Fruit fly (Drosophila melanogaster) whole organism, embryonic: ENCODE data around the gene CG11726.

ENCODE experiments used
- Atf3 ChIP-seq: fragments of 200-800 bp; sonication (Bioruptor generic); optimal IDR thresholded peaks from 3 replicates; lab custom pipeline; 2016; ENCODE audit warnings: missing biosample characterization, missing genetic modification characterization
- BEAF-32 ChIP-seq: fragments of 200-800 bp; sonication (Bioruptor generic); optimal IDR thresholded peaks from 3 replicates; lab custom pipeline; 2017; ENCODE audit warnings: missing biosample characterization, missing genetic modification characterization, mild to moderate bottlenecking, moderate library complexity, missing genetic modification reagents
- C15 ChIP-seq: fragments of 200-800 bp; sonication (Bioruptor generic); IDR thresholded peaks from 3 replicates; pipeline ENCODE4 v1.3.6; 2022; ENCODE audit warnings: missing biosample characterization, missing genetic modification characterization
- CG10209 ChIP-seq: fragments of 200-800 bp; sonication (Bioruptor generic); optimal IDR thresholded peaks from 3 replicates; lab custom pipeline; 2017; ENCODE audit warnings: missing biosample characterization, mild to moderate bottlenecking, missing genetic modification characterization, missing genetic modification reagents
- CG1024 ChIP-seq: fragments of 200-800 bp; sonication (Bioruptor generic); IDR thresholded peaks from 2 replicates; pipeline ENCODE4 v1.3.6; 2022; ENCODE audit warnings: missing biosample characterization, missing genetic modification characterization
- CG10654 ChIP-seq: fragments of 200-800 bp; sonication (Bioruptor generic); optimal IDR thresholded peaks from 2 replicates; lab custom pipeline; 2016; ENCODE audit warnings: missing biosample characterization, missing genetic modification characterization
- CG11504 ChIP-seq: fragments of 200-800 bp; sonication (Bioruptor generic); optimal IDR thresholded peaks from 3 replicates; lab custom pipeline; 2019; ENCODE audit warnings: missing biosample characterization, mild to moderate bottlenecking, missing genetic modification characterization, moderate library complexity
- CG15514 ChIP-seq: fragments of 200-800 bp; sonication (Bioruptor generic); optimal IDR thresholded peaks from 3 replicates; lab custom pipeline; 2017; ENCODE audit warnings: missing biosample characterization, missing genetic modification characterization, mild to moderate bottlenecking, moderate library complexity, missing genetic modification reagents
- CG1602 ChIP-seq: fragments of 200-800 bp; sonication (Bioruptor generic); optimal IDR thresholded peaks from 3 replicates; lab custom pipeline; 2016; ENCODE audit warnings: missing biosample characterization, missing genetic modification characterization
- CG1603 ChIP-seq: fragments of 200-800 bp; sonication (Bioruptor generic); optimal IDR thresholded peaks from 2 replicates; lab custom pipeline; 2019; ENCODE audit warnings: missing biosample characterization, mild to moderate bottlenecking, missing genetic modification characterization, moderate library complexity
- CG17385 ChIP-seq: fragments of 200-800 bp; sonication (Bioruptor generic); optimal IDR thresholded peaks from 3 replicates; lab custom pipeline; 2018; ENCODE audit warnings: missing biosample characterization, mild to moderate bottlenecking, missing genetic modification characterization
- CG17912 ChIP-seq: fragments of 200-800 bp; sonication (Bioruptor generic); optimal IDR thresholded peaks from 2 replicates; lab custom pipeline; 2018; ENCODE audit warnings: missing biosample characterization, mild to moderate bottlenecking, missing genetic modification characterization
- CG18764 ChIP-seq: fragments of 200-800 bp; sonication (Bioruptor generic); optimal IDR thresholded peaks from 3 replicates; lab custom pipeline; 2016; ENCODE audit warnings: missing biosample characterization, missing genetic modification characterization
- CG3065 ChIP-seq: fragments of 200-800 bp; sonication (Bioruptor generic); optimal IDR thresholded peaks from 2 replicates; lab custom pipeline; 2016; ENCODE audit warnings: missing biosample characterization, missing genetic modification characterization
- CG31224 ChIP-seq: fragments of 200-800 bp; sonication (Bioruptor generic); IDR thresholded peaks from 2 replicates; pipeline ENCODE4 v1.3.6; 2022; ENCODE audit warnings: missing biosample characterization, missing genetic modification characterization
- CG32532 ChIP-seq: fragments of 200-800 bp; sonication (Bioruptor generic); IDR thresholded peaks from 2 replicates; pipeline ENCODE4 v1.3.6; 2022; ENCODE audit warnings: missing biosample characterization, missing genetic modification characterization
- CG33557 ChIP-seq: fragments of 200-800 bp; sonication (Bioruptor generic); optimal IDR thresholded peaks from 2 replicates; lab custom pipeline; 2019; ENCODE audit warnings: missing biosample characterization, mild to moderate bottlenecking, missing genetic modification characterization, moderate library complexity
- CG6175 ChIP-seq: fragments of 200-800 bp; sonication (Bioruptor generic); IDR thresholded peaks from 3 replicates; pipeline ENCODE4 v1.3.6; 2022; ENCODE audit warnings: missing biosample characterization, missing genetic modification characterization
- CG7556 ChIP-seq: fragments of 200-800 bp; sonication (Bioruptor generic); optimal IDR thresholded peaks from 2 replicates; lab custom pipeline; 2017; ENCODE audit warnings: missing biosample characterization, mild to moderate bottlenecking, missing genetic modification characterization
- CG7839 ChIP-seq: fragments of 200-800 bp; sonication (Bioruptor generic); optimal IDR thresholded peaks from 3 replicates; lab custom pipeline; 2018; ENCODE audit warnings: missing biosample characterization, mild to moderate bottlenecking, missing genetic modification characterization, moderate library complexity
- CG8281 ChIP-seq: fragments of 200-800 bp; sonication (Bioruptor generic); optimal IDR thresholded peaks from 2 replicates; lab custom pipeline; 2018; ENCODE audit warnings: missing biosample characterization, mild to moderate bottlenecking, missing genetic modification characterization, moderate library complexity
- CTCF ChIP-seq: fragments of 200-800 bp; sonication (Bioruptor generic); optimal IDR thresholded peaks from 2 replicates; lab custom pipeline; 2017; ENCODE audit warnings: missing biosample characterization, mild to moderate bottlenecking, missing genetic modification characterization, moderate library complexity
- Dll ChIP-seq: fragments of 200-800 bp; sonication (Bioruptor generic); IDR thresholded peaks from 4 replicates; pipeline ENCODE4 v1.3.6; 2022; ENCODE audit warnings: missing biosample characterization, missing genetic modification characterization; ENCODE audit not compliant: partially characterized antibody
- HLH3B ChIP-seq: fragments of 200-800 bp; sonication (Bioruptor generic); IDR thresholded peaks from 2 replicates; pipeline ENCODE4 v1.3.6; 2022; ENCODE audit warnings: missing biosample characterization, missing genetic modification characterization
- Hr78 ChIP-seq, 2 experiments: fragments of 200-800 bp in 1 of 2; fragments of >200 bp in 1 of 2; sonication (Bioruptor generic) in 1 of 2; optimal IDR thresholded peaks; 2 replicates each; lab custom pipeline; 2017 to 2019; ENCODE audit warnings: missing biosample characterization in 2 of 2, missing genetic modification characterization in 2 of 2, mild to moderate bottlenecking in 1 of 2, moderate library complexity in 1 of 2
- Mad ChIP-seq: fragments of 200-800 bp; sonication (Bioruptor generic); optimal IDR thresholded peaks from 2 replicates; lab custom pipeline; 2016; ENCODE audit warnings: missing biosample characterization, missing genetic modification characterization
- Mes4 ChIP-seq: fragments of 200-800 bp; sonication (Bioruptor generic); optimal IDR thresholded peaks from 2 replicates; lab custom pipeline; 2016; ENCODE audit warnings: missing biosample characterization, missing genetic modification characterization
- abd-A ChIP-seq: fragments of 200-800 bp; sonication (Bioruptor generic); optimal IDR thresholded peaks from 3 replicates; lab custom pipeline; 2019; ENCODE audit warnings: missing biosample characterization, mild to moderate bottlenecking, missing genetic modification characterization, moderate library complexity
- ac ChIP-seq: fragments of 200-800 bp; sonication (Bioruptor generic); optimal IDR thresholded peaks from 3 replicates; lab custom pipeline; 2017; ENCODE audit warnings: missing biosample characterization, mild to moderate bottlenecking, missing genetic modification characterization
- caup ChIP-seq: fragments of 200-800 bp; sonication (Bioruptor generic); optimal IDR thresholded peaks from 3 replicates; lab custom pipeline; 2017; ENCODE audit warnings: missing biosample characterization, mild to moderate bottlenecking, missing genetic modification characterization, moderate library complexity; ENCODE audit not compliant: severe bottlenecking
- croc ChIP-seq: fragments of 200-800 bp; sonication (Bioruptor generic); conservative IDR thresholded peaks from 3 replicates; pipeline ENCODE4 v1.3.6; 2022; ENCODE audit warnings: missing biosample characterization, missing genetic modification characterization
- dati ChIP-seq: fragments of 200-800 bp; sonication (Bioruptor generic); IDR thresholded peaks from 2 replicates; pipeline ENCODE4 v1.3.6; 2022; ENCODE audit warnings: missing biosample characterization, missing genetic modification characterization
- fu2 ChIP-seq: fragments of 200-800 bp; sonication (Bioruptor generic); optimal IDR thresholded peaks from 2 replicates; lab custom pipeline; 2016; ENCODE audit warnings: missing biosample characterization, missing genetic modification characterization
- gce ChIP-seq: fragments of 200-800 bp; sonication (Bioruptor generic); IDR thresholded peaks from 3 replicates; pipeline ENCODE4 v1.3.6; 2022; ENCODE audit warnings: missing biosample characterization, missing genetic modification characterization
- kay ChIP-seq: fragments of 200-800 bp; sonication (Bioruptor generic); optimal IDR thresholded peaks from 2 replicates; lab custom pipeline; 2016; ENCODE audit warnings: missing biosample characterization, missing genetic modification characterization
- klu ChIP-seq: fragments of 200-800 bp; sonication (Bioruptor generic); IDR thresholded peaks from 2 replicates; pipeline ENCODE4 v1.3.6; 2022; ENCODE audit warnings: missing biosample characterization, missing genetic modification characterization
- lmd ChIP-seq: fragments of 200-800 bp; sonication (Bioruptor generic); IDR thresholded peaks from 2 replicates; pipeline ENCODE4 v1.3.6; 2022; ENCODE audit warnings: missing biosample characterization, missing genetic modification characterization
- nerfin-2 ChIP-seq: fragments of 200-800 bp; sonication (Bioruptor generic); IDR thresholded peaks from 2 replicates; pipeline ENCODE4 v1.3.6; 2022; ENCODE audit warnings: missing biosample characterization, missing genetic modification characterization; ENCODE audit not compliant: partially characterized antibody
- nmo ChIP-seq: fragments of 200-800 bp; sonication (Bioruptor generic); optimal IDR thresholded peaks from 2 replicates; lab custom pipeline; 2018; ENCODE audit warnings: missing biosample characterization, mild to moderate bottlenecking, missing genetic modification characterization, moderate library complexity
- onecut ChIP-seq: fragments of 200-800 bp; sonication (Bioruptor generic); IDR thresholded peaks from 2 replicates; pipeline ENCODE4 v1.3.6; 2022; ENCODE audit warnings: missing biosample characterization, missing genetic modification characterization
- pho ChIP-seq: fragments of 200-800 bp; sonication (Bioruptor generic); optimal IDR thresholded peaks from 2 replicates; lab custom pipeline; 2016; ENCODE audit warnings: missing biosample characterization, missing genetic modification characterization
- seq ChIP-seq: fragments of 200-800 bp; sonication (Bioruptor generic); IDR thresholded peaks from 2 replicates; pipeline ENCODE4 v1.3.6; 2022; ENCODE audit warnings: missing biosample characterization, missing genetic modification characterization
- sim ChIP-seq: fragments of 200-800 bp; sonication (Bioruptor generic); IDR thresholded peaks from 2 replicates; pipeline ENCODE4 v1.3.6; 2022; ENCODE audit warnings: missing biosample characterization, missing genetic modification characterization
- sima ChIP-seq: fragments of 200-800 bp; sonication (Bioruptor generic); optimal IDR thresholded peaks from 2 replicates; lab custom pipeline; 2016; ENCODE audit warnings: missing biosample characterization, missing genetic modification characterization
- toy ChIP-seq: fragments of 200-800 bp; sonication (Bioruptor generic); IDR thresholded peaks from 2 replicates; pipeline ENCODE4 v1.3.6; 2022; ENCODE audit warnings: missing biosample characterization, missing genetic modification characterization
- trh ChIP-seq: fragments of 200-800 bp; sonication (Bioruptor generic); optimal IDR thresholded peaks from 2 replicates; lab custom pipeline; 2016; ENCODE audit warnings: missing biosample characterization, missing genetic modification characterization
- tup ChIP-seq: fragments of 200-800 bp; sonication (Bioruptor generic); optimal IDR thresholded peaks from 2 replicates; lab custom pipeline; 2016; ENCODE audit warnings: missing biosample characterization, mild to moderate bottlenecking, missing genetic modification characterization, moderate library complexity
- unc-4 ChIP-seq: fragments of 200-800 bp; sonication (Bioruptor generic); IDR thresholded peaks from 2 replicates; pipeline ENCODE4 v1.3.6; 2022; ENCODE audit warnings: missing biosample characterization, missing genetic modification characterization; ENCODE audit not compliant: partially characterized antibody
- zen2 ChIP-seq: fragments of 200-800 bp; sonication (Bioruptor generic); IDR thresholded peaks from 3 replicates; pipeline ENCODE4 v1.3.6; 2022; ENCODE audit warnings: missing biosample characterization, missing genetic modification characterization; ENCODE audit not compliant: partially characterized antibody
- zfh2 ChIP-seq: fragments of 200-800 bp; sonication (Bioruptor generic); optimal IDR thresholded peaks from 2 replicates; lab custom pipeline; 2016; ENCODE audit warnings: missing biosample characterization, missing genetic modification characterization

CG11726 gene

DNA sequence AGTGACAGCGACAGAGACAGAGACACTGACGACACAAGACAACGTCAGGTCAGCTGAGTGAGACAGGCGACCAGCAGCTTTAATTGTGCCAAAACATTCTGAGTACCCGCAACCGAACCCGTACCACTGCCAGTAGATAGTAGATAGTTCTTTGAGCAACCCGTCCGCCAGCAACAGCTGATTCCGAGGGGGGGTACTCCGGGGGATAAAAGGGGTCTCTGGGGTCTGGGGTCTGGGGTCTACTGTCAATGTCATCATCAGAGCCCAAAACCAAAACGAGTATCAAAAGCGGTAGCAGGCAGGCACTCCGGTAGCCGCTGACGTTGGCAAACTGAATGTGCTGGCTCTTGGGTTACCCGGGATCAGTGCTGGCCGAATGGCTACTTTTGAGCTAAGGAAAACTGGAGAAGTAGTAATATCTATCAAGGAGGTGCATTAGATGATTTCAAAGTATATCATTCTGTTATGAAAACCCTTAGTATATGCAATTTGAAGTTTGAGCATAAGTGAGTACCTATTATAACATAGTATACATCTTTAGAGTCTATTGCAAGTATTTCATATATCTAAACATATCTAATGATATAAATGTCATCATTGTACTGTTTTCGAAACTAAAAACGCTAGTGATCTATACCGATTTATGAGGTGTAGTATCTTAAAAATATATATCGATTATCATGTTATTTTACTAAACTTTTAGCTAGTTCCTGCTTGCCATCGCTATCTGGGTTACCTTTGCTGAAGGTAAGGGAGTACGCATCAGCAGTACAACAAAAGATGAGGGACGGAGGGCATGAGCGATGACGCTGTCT is 13.2 kb upstream of the CG11726 start (continued):
- TF ChIP-seq CG1602 (GFP tag; lab: Kevin White, UChicago) = no peak
- no peak for TF ChIP-seq Atf3
- TF ChIP-seq C15 (GFP tag; lab: Robert Waterston, UW) = no peak
- peak in 1 of 2 experiments; percentile 40 for TF ChIP-seq Hr78 (GFP tag; optimal IDR thresholded peaks at IDR 0.05; lab: Kevin White, UChicago)
- TF ChIP-seq sim = no peak
- no peak for TF ChIP-seq toy
- no peak for TF ChIP-seq CG10209 (GFP tag; lab: Kevin White, UChicago)
- no peak for TF ChIP-seq zfh2 (GFP tag; lab: Kevin White, UChicago)
- no peak for TF ChIP-seq trh (GFP tag; lab: Kevin White, UChicago)
- no peak for TF ChIP-seq CG7556 (GFP tag; lab: Kevin White, UChicago)
- TF ChIP-seq fu2 (GFP tag; lab: Kevin White, UChicago) = no peak
- TF ChIP-seq CG32532 (GFP tag; lab: Robert Waterston, UW) = peak; percentile 20; the same call in 1 of the 2 replicates
- no peak for TF ChIP-seq CG1603 (tag; lab: Kevin White, UChicago)
- no peak for TF ChIP-seq CTCF (GFP tag; lab: Kevin White, UChicago)
- no peak for TF ChIP-seq Mad (GFP tag; lab: Kevin White, UChicago)
- TF ChIP-seq klu (GFP tag; lab: Robert Waterston, UW) = no peak
- TF ChIP-seq kay = no peak
- no peak for TF ChIP-seq Mes4 (GFP tag; lab: Kevin White, UChicago)
- TF ChIP-seq CG15514 (GFP tag; lab: Kevin White, UChicago) = peak; percentile 28
- TF ChIP-seq nerfin-2 (GFP tag; lab: Robert Waterston, UW) = no peak
- TF ChIP-seq CG6175 (GFP tag; lab: Robert Waterston, UW) = 0 out of 3 replicates have a peak, but pooled peaks have one; percentile 27
- TF ChIP-seq CG1024 = no peak
- TF ChIP-seq CG10654 (GFP tag; lab: Kevin White, UChicago) = no peak
- no peak for TF ChIP-seq croc (GFP tag; lab: Robert Waterston, UW)
- TF ChIP-seq onecut (GFP tag; lab: Robert Waterston, UW) = no peak
- TF ChIP-seq BEAF-32 (GFP tag; lab: Kevin White, UChicago) = no peak
- no peak for TF ChIP-seq sima (GFP tag; lab: Kevin White, UChicago)
- no peak for TF ChIP-seq CG18764 (GFP tag; lab: Kevin White, UChicago)
- no peak for TF ChIP-seq nmo
- no peak for TF ChIP-seq Dll (GFP tag; lab: Robert Waterston, UW)
- no peak for TF ChIP-seq tup (GFP tag; lab: Kevin White, UChicago)
- no peak for TF ChIP-seq CG11504 (tag; lab: Kevin White, UChicago)
- TF ChIP-seq CG8281 (tag; lab: Kevin White, UChicago) = no peak
- TF ChIP-seq CG17385 (GFP tag; lab: Kevin White, UChicago) = no peak
- TF ChIP-seq CG7839 (tag; lab: Kevin White, UChicago) = no peak
- no peak for TF ChIP-seq zen2 (GFP tag; lab: Robert Waterston, UW)
- TF ChIP-seq HLH3B (GFP tag; lab: Robert Waterston, UW) = no peak
- TF ChIP-seq CG3065 (GFP tag; lab: Kevin White, UChicago) = no peak
- peak; percentile 47 for TF ChIP-seq abd-A (tag; lab: Kevin White, UChicago)
- TF ChIP-seq caup (GFP tag; lab: Kevin White, UChicago) = peak; percentile 8
- no peak for TF ChIP-seq CG33557 (GFP tag; lab: Kevin White, UChicago)
- TF ChIP-seq seq (GFP tag; lab: Robert Waterston, UW) = 0 out of 2 replicates have a peak, but pooled peaks have one; percentile 42
- no peak for TF ChIP-seq dati (GFP tag; lab: Robert Waterston, UW)
- no peak for TF ChIP-seq unc-4
- no peak for TF ChIP-seq gce (GFP tag; lab: Robert Waterston, UW)
- peak; percentile 12; the same call in 1 of the 2 replicates for TF ChIP-seq lmd (GFP tag; lab: Robert Waterston, UW)
- TF ChIP-seq CG17912 (GFP tag; lab: Kevin White, UChicago) = no peak
- no peak for TF ChIP-seq CG31224 (GFP tag; lab: Robert Waterston, UW)
- TF ChIP-seq ac = no peak
- no peak for TF ChIP-seq pho (GFP tag; lab: Kevin White, UChicago)
